Worm (Caenorhabditis elegans) whole organism, late embryonic: Measurements from ENCODE around the gene inx-3.

Source experiments
- F13H6.1 ChIP-seq: sonication (generic microtip); optimal IDR thresholded peaks from 2 replicates; lab custom pipeline; 2016; ENCODE audit warnings: missing genetic modification characterization, missing compliant biosample characterization
- ceh-19 ChIP-seq: fragments of 200-800 bp; sonication (Bioruptor generic); optimal IDR thresholded peaks from 2 replicates; lab custom pipeline; 2018; ENCODE audit warnings: mild to moderate bottlenecking, missing genetic modification characterization, missing compliant biosample characterization
- ceh-34 ChIP-seq: sonication (generic microtip); optimal IDR thresholded peaks from 2 replicates; lab custom pipeline; 2016; ENCODE audit warnings: mild to moderate bottlenecking, missing genetic modification characterization, missing compliant biosample characterization
- ceh-48 ChIP-seq: sonication (generic microtip); optimal IDR thresholded peaks from 2 replicates; lab custom pipeline; 2016; ENCODE audit warnings: missing genetic modification characterization, inconsistent platforms, missing compliant biosample characterization
- ceh-6 ChIP-seq: fragments of 200-800 bp; sonication (Bioruptor generic); optimal IDR thresholded peaks from 2 replicates; lab custom pipeline; 2018; ENCODE audit warnings: mild to moderate bottlenecking, missing genetic modification characterization, missing compliant biosample characterization
- dmd-4 ChIP-seq: sonication (generic microtip); optimal IDR thresholded peaks from 2 replicates; lab custom pipeline; 2016; ENCODE audit warnings: borderline replicate concordance, missing genetic modification characterization, missing compliant biosample characterization
- fkh-10 ChIP-seq: fragments of 150-350 bp; optimal IDR thresholded peaks from 2 replicates; lab custom pipeline; 2014; ENCODE audit warnings: missing biosample characterization, missing genetic modification reagents, missing genetic modification characterization
- nhr-11 ChIP-seq: fragments of 150-350 bp; optimal IDR thresholded peaks from 2 replicates; lab custom pipeline; 2014; ENCODE audit warnings: missing biosample characterization, missing genetic modification characterization
- pha-4 ChIP-seq: fragments of 150-350 bp; optimal IDR thresholded peaks from 2 replicates; lab custom pipeline; 2018; ENCODE audit warnings: missing biosample characterization, missing genetic modification reagents, missing genetic modification characterization
- ref-2 ChIP-seq: sonication (generic microtip); optimal IDR thresholded peaks from 2 replicates; lab custom pipeline; 2016; ENCODE audit warnings: missing genetic modification characterization, missing compliant biosample characterization

DNA sequence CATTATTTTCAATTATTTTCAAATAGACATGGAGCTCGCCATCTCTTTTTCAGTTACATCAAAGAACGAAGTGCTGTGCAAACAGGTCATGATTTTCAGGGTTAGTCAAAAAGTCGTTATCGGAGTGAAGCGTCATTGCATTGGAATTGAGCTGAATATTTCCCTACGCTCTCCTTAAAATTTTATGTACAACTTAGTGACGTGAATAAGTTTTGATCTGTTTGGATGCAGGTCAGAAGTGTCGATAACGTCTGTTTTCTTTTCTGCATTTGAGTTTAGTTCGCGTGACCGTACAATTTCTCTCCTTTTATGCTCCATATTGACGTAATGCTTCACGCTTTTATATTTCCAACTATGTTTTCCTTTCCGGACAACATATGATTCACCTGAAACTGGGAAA, 29.0 kb downstream of the inx-3 start:
- no peak for TF ChIP-seq ceh-34 (tag; lab: Kevin White, UChicago)
- no peak for TF ChIP-seq F13H6.1 (tag; lab: Kevin White, UChicago)
- TF ChIP-seq ref-2 = no peak
- no peak for TF ChIP-seq fkh-10
- no peak for TF ChIP-seq ceh-6 (GFP tag; lab: Kevin White, UChicago)
- TF ChIP-seq ceh-48 (tag; lab: Kevin White, UChicago) = no peak
- TF ChIP-seq dmd-4 (tag; lab: Kevin White, UChicago) = no peak
- TF ChIP-seq pha-4 (tag; lab: Kevin White, UChicago) = no peak
- TF ChIP-seq nhr-11 (tag; lab: Kevin White, UChicago) = no peak
- TF ChIP-seq ceh-19 (GFP tag; lab: Kevin White, UChicago) = no peak
